Fruit fly (Drosophila melanogaster) whole organism, embryonic: ENCODE results near the gene rdog.

Source experiments
- Ada2b ChIP-seq: fragments of 200-800 bp; sonication (Bioruptor generic); IDR thresholded peaks from 2 replicates; pipeline ENCODE4 v1.3.6; 2022; ENCODE audit warnings: missing biosample characterization, missing genetic modification characterization
- Atf-2 ChIP-seq: fragments of 200-800 bp; sonication (Bioruptor generic); optimal IDR thresholded peaks from 2 replicates; lab custom pipeline; 2016; ENCODE audit warnings: missing biosample characterization, missing genetic modification characterization
- CG11560 ChIP-seq: fragments of 200-800 bp; sonication (Bioruptor generic); IDR thresholded peaks from 3 replicates; pipeline ENCODE4 v1.3.6; 2022; ENCODE audit warnings: missing biosample characterization, missing genetic modification characterization
- CG12744 ChIP-seq: fragments of 200-800 bp; sonication (Bioruptor generic); optimal IDR thresholded peaks from 2 replicates; lab custom pipeline; 2016; ENCODE audit warnings: missing biosample characterization, missing genetic modification characterization
- CG12942 ChIP-seq: fragments of 200-800 bp; sonication (Bioruptor generic); optimal IDR thresholded peaks from 3 replicates; lab custom pipeline; 2016; ENCODE audit warnings: missing biosample characterization, missing genetic modification characterization
- CG14860 ChIP-seq: fragments of 200-800 bp; sonication (Bioruptor generic); IDR thresholded peaks from 3 replicates; pipeline ENCODE4 v1.3.6; 2022; ENCODE audit warnings: missing biosample characterization, missing genetic modification characterization; ENCODE audit not compliant: partially characterized antibody
- CG15514 ChIP-seq: fragments of 200-800 bp; sonication (Bioruptor generic); optimal IDR thresholded peaks from 3 replicates; lab custom pipeline; 2017; ENCODE audit warnings: missing biosample characterization, missing genetic modification characterization, mild to moderate bottlenecking, moderate library complexity, missing genetic modification reagents
- CG17568 ChIP-seq: fragments of 200-800 bp; sonication (Bioruptor generic); optimal IDR thresholded peaks from 2 replicates; lab custom pipeline; 2018; ENCODE audit warnings: missing biosample characterization, mild to moderate bottlenecking, missing genetic modification characterization, moderate library complexity
- CG18011 ChIP-seq: fragments of 200-800 bp; sonication (Bioruptor generic); optimal IDR thresholded peaks from 2 replicates; lab custom pipeline; 2017; ENCODE audit warnings: missing biosample characterization, missing genetic modification characterization, mild to moderate bottlenecking, moderate library complexity, missing genotype
- CG18764 ChIP-seq: fragments of 200-800 bp; sonication (Bioruptor generic); optimal IDR thresholded peaks from 3 replicates; lab custom pipeline; 2016; ENCODE audit warnings: missing biosample characterization, missing genetic modification characterization
- CG2678 ChIP-seq: fragments of 200-800 bp; sonication (Bioruptor generic); optimal IDR thresholded peaks from 3 replicates; lab custom pipeline; 2019; ENCODE audit warnings: missing biosample characterization, mild to moderate bottlenecking, missing genetic modification characterization, moderate library complexity
- CG30020 ChIP-seq: fragments of 200-800 bp; optimal IDR thresholded peaks from 2 replicates; lab custom pipeline; 2019; ENCODE audit warnings: missing biosample characterization, mild to moderate bottlenecking, missing genetic modification characterization, moderate library complexity
- CG31388 ChIP-seq: fragments of 200-800 bp; sonication (Bioruptor generic); optimal IDR thresholded peaks from 2 replicates; lab custom pipeline; 2016; ENCODE audit warnings: missing biosample characterization, missing genetic modification characterization
- CG34376 ChIP-seq: fragments of 200-800 bp; sonication (Bioruptor generic); optimal IDR thresholded peaks from 2 replicates; lab custom pipeline; 2018; ENCODE audit warnings: missing biosample characterization, mild to moderate bottlenecking, missing genetic modification characterization
- CG5245 ChIP-seq: fragments of 200-800 bp; sonication (Bioruptor generic); optimal IDR thresholded peaks from 3 replicates; lab custom pipeline; 2016; ENCODE audit warnings: missing biosample characterization, missing genetic modification characterization
- CG7271 ChIP-seq: fragments of 200-800 bp; sonication (Bioruptor generic); optimal IDR thresholded peaks from 2 replicates; lab custom pipeline; 2018; ENCODE audit warnings: missing biosample characterization, mild to moderate bottlenecking, missing genetic modification characterization, moderate library complexity
- CG7372 ChIP-seq: fragments of 200-800 bp; sonication (Bioruptor generic); IDR thresholded peaks from 2 replicates; pipeline ENCODE4 v1.3.6; 2022; ENCODE audit warnings: missing biosample characterization, missing genetic modification characterization
- CG7839 ChIP-seq: fragments of 200-800 bp; sonication (Bioruptor generic); optimal IDR thresholded peaks from 3 replicates; lab custom pipeline; 2018; ENCODE audit warnings: missing biosample characterization, mild to moderate bottlenecking, missing genetic modification characterization, moderate library complexity
- CG8765 ChIP-seq: fragments of 200-800 bp; sonication (Bioruptor generic); IDR thresholded peaks from 2 replicates; pipeline ENCODE4 v1.3.6; 2022; ENCODE audit warnings: missing biosample characterization, missing genetic modification characterization
- CG8944 ChIP-seq: fragments of 200-800 bp; sonication (Bioruptor generic); optimal IDR thresholded peaks from 3 replicates; lab custom pipeline; 2016; ENCODE audit warnings: missing biosample characterization, missing genetic modification characterization
- CG9609 ChIP-seq: fragments of 200-800 bp; sonication (Bioruptor generic); optimal IDR thresholded peaks from 3 replicates; lab custom pipeline; 2016; ENCODE audit warnings: missing biosample characterization, missing genetic modification characterization
- CoRest ChIP-seq: fragments of 200-800 bp; sonication (Bioruptor generic); optimal IDR thresholded peaks from 3 replicates; lab custom pipeline; 2018; ENCODE audit warnings: missing biosample characterization, mild to moderate bottlenecking, missing genetic modification characterization, moderate library complexity
- D ChIP-seq, 2 experiments: fragments of 200-800 bp in 1 of 2; fragments of >200 bp in 1 of 2; sonication (Bioruptor generic) in 1 of 2; optimal IDR thresholded peaks; 2 replicates in 1 of 2; 3 replicates in 1 of 2; lab custom pipeline; 2017; ENCODE audit warnings: mild to moderate bottlenecking in 1 of 2, missing biosample characterization in 1 of 2, missing genetic modification characterization in 1 of 2, missing genetic modification reagents in 1 of 2
- Doc3 ChIP-seq: fragments of 200-800 bp; sonication (Bioruptor generic); IDR thresholded peaks from 3 replicates; pipeline ENCODE4 v1.3.6; 2022; ENCODE audit warnings: missing biosample characterization, missing genetic modification characterization; ENCODE audit not compliant: partially characterized antibody
- Fer1 ChIP-seq: fragments of 200-800 bp; sonication (Bioruptor generic); optimal IDR thresholded peaks from 2 replicates; lab custom pipeline; 2017; ENCODE audit warnings: missing biosample characterization, mild to moderate bottlenecking, missing genetic modification characterization
- Hr51 ChIP-seq, 2 experiments: fragments of 200-800 bp; sonication (Bioruptor generic); optimal IDR thresholded peaks; 2 replicates in 1 of 2; 3 replicates in 1 of 2; lab custom pipeline; 2016 to 2018; ENCODE audit warnings: missing biosample characterization in 2 of 2, missing genetic modification characterization in 2 of 2, mild to moderate bottlenecking in 1 of 2, moderate library complexity in 1 of 2
- Lhr ChIP-seq: fragments of 200-800 bp; sonication (Bioruptor generic); optimal IDR thresholded peaks from 3 replicates; lab custom pipeline; 2017; ENCODE audit warnings: mild to moderate bottlenecking, missing biosample characterization, missing genetic modification reagents, missing genetic modification characterization
- Max ChIP-seq: fragments of 200-800 bp; sonication (Bioruptor generic); optimal IDR thresholded peaks from 2 replicates; lab custom pipeline; 2016; ENCODE audit warnings: missing biosample characterization, mild to moderate bottlenecking, missing genetic modification characterization
- Mrtf ChIP-seq: fragments of 200-800 bp; sonication (Bioruptor generic); IDR thresholded peaks from 3 replicates; pipeline ENCODE4 v1.3.6; 2022; ENCODE audit warnings: missing biosample characterization, missing genetic modification characterization
- Sox100B ChIP-seq: fragments of 200-800 bp; sonication (Bioruptor generic); optimal IDR thresholded peaks from 3 replicates; lab custom pipeline; 2018; ENCODE audit warnings: missing biosample characterization, mild to moderate bottlenecking, missing genetic modification characterization
- Ssrp ChIP-seq: fragments of 200-800 bp; sonication (Bioruptor generic); optimal IDR thresholded peaks from 2 replicates; lab custom pipeline; 2018; ENCODE audit warnings: missing biosample characterization, mild to moderate bottlenecking, missing genetic modification characterization, moderate library complexity
- cas ChIP-seq: fragments of 200-800 bp; sonication (Bioruptor generic); IDR thresholded peaks from 2 replicates; pipeline ENCODE4 v1.3.6; 2022; ENCODE audit warnings: missing biosample characterization, missing genetic modification characterization
- corto ChIP-seq: fragments of 200-800 bp; sonication (Bioruptor generic); optimal IDR thresholded peaks from 2 replicates; lab custom pipeline; 2016; ENCODE audit warnings: missing biosample characterization, mild to moderate bottlenecking, missing genetic modification characterization, moderate library complexity
- dimm ChIP-seq: fragments of 200-800 bp; sonication (Bioruptor generic); IDR thresholded peaks from 2 replicates; pipeline ENCODE4 v1.3.6; 2022; ENCODE audit warnings: missing biosample characterization, missing genetic modification characterization
- en ChIP-seq: fragments of 200-800 bp; sonication (Bioruptor generic); optimal IDR thresholded peaks from 2 replicates; lab custom pipeline; 2016; ENCODE audit warnings: missing biosample characterization, missing genetic modification characterization
- eve ChIP-seq, 2 experiments: fragments of >200 bp; optimal IDR thresholded peaks; 2 replicates each; lab custom pipeline; 2017; ENCODE audit warnings: missing biosample characterization in 2 of 2, missing genetic modification characterization in 2 of 2
- fd3F ChIP-seq: fragments of 200-800 bp; sonication (Bioruptor generic); optimal IDR thresholded peaks from 2 replicates; lab custom pipeline; 2018; ENCODE audit warnings: missing biosample characterization, mild to moderate bottlenecking, missing genetic modification characterization, moderate library complexity
- fd64A ChIP-seq: fragments of 200-800 bp; sonication (Bioruptor generic); optimal IDR thresholded peaks from 3 replicates; lab custom pipeline; 2018; ENCODE audit warnings: missing biosample characterization, mild to moderate bottlenecking, missing genetic modification characterization
- gt ChIP-seq: fragments of 200-800 bp; sonication (Bioruptor generic); IDR thresholded peaks from 2 replicates; pipeline ENCODE4 v1.3.6; 2022; ENCODE audit warnings: missing biosample characterization, missing genetic modification characterization
- knrl ChIP-seq: fragments of 200-800 bp; sonication (Bioruptor generic); IDR thresholded peaks from 3 replicates; pipeline ENCODE4 v1.3.6; 2022; ENCODE audit warnings: missing biosample characterization, missing genetic modification characterization; ENCODE audit not compliant: partially characterized antibody
- nau ChIP-seq: fragments of 200-800 bp; sonication (Bioruptor generic); optimal IDR thresholded peaks from 3 replicates; lab custom pipeline; 2017; ENCODE audit warnings: missing biosample characterization, mild to moderate bottlenecking, missing genetic modification characterization, missing genetic modification reagents
- oc ChIP-seq: fragments of 200-800 bp; sonication (Bioruptor generic); optimal IDR thresholded peaks from 2 replicates; lab custom pipeline; 2018; ENCODE audit warnings: missing biosample characterization, mild to moderate bottlenecking, missing genetic modification characterization, moderate library complexity
- org-1 ChIP-seq: fragments of 200-800 bp; sonication (Bioruptor generic); optimal IDR thresholded peaks from 2 replicates; lab custom pipeline; 2017; ENCODE audit warnings: missing biosample characterization, missing genetic modification characterization
- salm ChIP-seq: fragments of 200-800 bp; sonication (Bioruptor generic); optimal IDR thresholded peaks from 2 replicates; lab custom pipeline; 2018; ENCODE audit warnings: missing biosample characterization, mild to moderate bottlenecking, missing genetic modification characterization
- sr ChIP-seq: fragments of 200-800 bp; sonication (Bioruptor generic); IDR thresholded peaks from 3 replicates; pipeline ENCODE4 v1.3.6; 2022; ENCODE audit warnings: missing biosample characterization, missing genetic modification characterization
- sug ChIP-seq: fragments of 200-800 bp; optimal IDR thresholded peaks from 2 replicates; lab custom pipeline; 2019; ENCODE audit warnings: missing biosample characterization, mild to moderate bottlenecking, missing genetic modification characterization, moderate library complexity
- ttk ChIP-seq: fragments of 200-800 bp; sonication (Bioruptor generic); IDR thresholded peaks from 2 replicates; pipeline ENCODE4 v2.1.2; 2022; ENCODE audit warnings: missing biosample characterization, missing genetic modification characterization
- zen ChIP-seq: fragments of 200-800 bp; sonication (Bioruptor generic); optimal IDR thresholded peaks from 3 replicates; lab custom pipeline; 2018; ENCODE audit warnings: missing biosample characterization, mild to moderate bottlenecking, missing genetic modification characterization, moderate library complexity
- zf30C ChIP-seq: fragments of 200-800 bp; sonication (Bioruptor generic); optimal IDR thresholded peaks from 3 replicates; lab custom pipeline; 2018; ENCODE audit warnings: missing biosample characterization, mild to moderate bottlenecking, missing genetic modification characterization

The rdog gene

DNA sequence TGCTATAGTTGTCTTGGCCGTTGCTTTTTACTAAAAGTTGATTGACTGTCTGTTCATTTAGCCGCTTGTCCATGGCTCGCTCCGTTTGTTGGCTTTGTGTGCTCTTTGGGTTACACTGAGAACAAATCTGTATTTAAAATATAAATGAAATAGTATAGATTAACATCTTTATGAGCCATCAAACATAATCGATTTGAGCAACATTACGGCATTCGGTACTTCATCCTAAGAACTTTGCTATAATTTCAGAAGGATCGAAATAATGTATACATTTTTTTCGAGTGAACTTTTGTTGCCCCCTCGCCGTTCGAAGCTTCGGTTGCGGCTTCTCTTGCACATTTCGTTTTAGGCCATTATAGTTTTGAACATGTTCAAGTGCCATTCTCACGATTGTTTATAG, 50.1 kb downstream of the rdog start (continued):
- TF ChIP-seq Ada2b (peak; percentile 66), corto (GFP tag; lab: Kevin White, UChicago) (peak; percentile 22), CG17568 (GFP tag; lab: Kevin White, UChicago) (peak; percentile 53), knrl (no peak), CG7271 (tag; lab: Kevin White, UChicago) (peak; percentile 13), salm (tag; lab: Kevin White, UChicago) (peak; percentile 40), cas (no peak), Hr51 (GFP tag; optimal IDR thresholded peaks at IDR 0.05; lab: Kevin White, UChicago) (peak in 1 of 2 experiments; percentile 84), CG8944 (no peak), CG12942 (GFP tag; lab: Kevin White, UChicago) (no peak), CG2678 (peak; percentile 79), D (optimal IDR thresholded peaks at IDR 0.05; lab: Kevin White, UChicago) (no peak), D (GFP tag; optimal IDR thresholded peaks at IDR 0.05; lab: Kevin White, UChicago) (peak; percentile 73), Atf-2 (GFP tag; lab: Kevin White, UChicago) (no peak), CG30020 (tag; lab: Kevin White, UChicago) (peak; percentile 15), dimm (peak; percentile 34; the same call in 1 of the 2 replicates), fd3F (GFP tag; lab: Kevin White, UChicago) (peak; percentile 9), Doc3 (GFP tag; lab: Robert Waterston, UW) (no peak), CG9609 (GFP tag; lab: Kevin White, UChicago) (no peak), CG34376 (GFP tag; lab: Kevin White, UChicago) (no peak), eve (GFP tag; optimal IDR thresholded peaks at IDR 0.05; lab: Kevin White, UChicago) (peak in 1 of 2 experiments; percentile 86), fd64A (GFP tag; lab: Kevin White, UChicago) (peak; percentile 30), Mrtf (GFP tag; lab: Robert Waterston, UW) (peak; percentile 65; the same call in 2 of the 3 replicates), org-1 (GFP tag; lab: Kevin White, UChicago) (peak; percentile 50), CG14860 (GFP tag; lab: Robert Waterston, UW) (no peak), CG5245 (GFP tag; lab: Kevin White, UChicago) (peak; percentile 39), CG7372 (GFP tag; lab: Robert Waterston, UW) (peak; percentile 54; the same call in 1 of the 2 replicates), sug (no peak), CG15514 (GFP tag; lab: Kevin White, UChicago) (peak; percentile 13), Lhr (peak; percentile 17), CG18764 (GFP tag; lab: Kevin White, UChicago) (peak; percentile 35), CG18011 (GFP tag; lab: Kevin White, UChicago) (peak; percentile 15), CG8765 (0 out of 2 replicates have a peak, but pooled peaks have one; percentile 30), nau (GFP tag; lab: Kevin White, UChicago) (peak; percentile 53), Max (GFP tag; lab: Kevin White, UChicago) (peak; percentile 38), CG7839 (tag; lab: Kevin White, UChicago) (peak; percentile 78), zf30C (GFP tag; lab: Kevin White, UChicago) (no peak), Sox100B (peak; percentile 59), CG12744 (GFP tag; lab: Kevin White, UChicago) (peak; percentile 10), zen (tag; lab: Kevin White, UChicago) (peak; percentile 31), sr (GFP tag; lab: Robert Waterston, UW) (peak; percentile 23; the same call in 1 of the 3 replicates), CG31388 (GFP tag; lab: Kevin White, UChicago) (no peak), CG11560 (no peak), Ssrp (tag; lab: Kevin White, UChicago) (peak; percentile 65), gt (GFP tag; lab: Robert Waterston, UW) (no peak), Fer1 (GFP tag; lab: Kevin White, UChicago) (peak; percentile 60), ttk (GFP tag; lab: Robert Waterston, UW) (peak; percentile 54), en (GFP tag; lab: Kevin White, UChicago) (no peak), CoRest (tag; lab: Kevin White, UChicago) (peak; percentile 73), oc (tag; lab: Kevin White, UChicago) (peak; percentile 82)
